Worm (Caenorhabditis elegans) whole organism, L4 larva: ENCODE data around the gene F36D3.14.

Experiments
- ZK337.2 ChIP-seq: fragments of 200-800 bp; sonication (Bioruptor generic); IDR thresholded peaks from 2 replicates; pipeline ENCODE4 v1.3.6; 2022; ENCODE audit warnings: missing genetic modification reagents, missing genetic modification characterization, missing compliant biosample characterization
- aha-1 ChIP-seq: fragments of 150-350 bp; peaks from one replicate; lab custom pipeline; 2014; ENCODE audit warnings: missing biosample characterization, missing genetic modification characterization
- attf-4 ChIP-seq: sonication (generic microtip); optimal IDR thresholded peaks from 3 replicates; lab custom pipeline; 2017; ENCODE audit warnings: missing biosample characterization, missing genetic modification characterization
- egl-43 ChIP-seq: fragments of 200-800 bp; sonication (Bioruptor generic); IDR thresholded peaks from 2 replicates; pipeline ENCODE4 v1.3.6; 2022; ENCODE audit warnings: missing genetic modification reagents, missing genetic modification characterization, missing compliant biosample characterization
- tag-97 ChIP-seq: fragments of 200-800 bp; sonication (Bioruptor generic); IDR thresholded peaks from 2 replicates; pipeline ENCODE4 v1.3.6; 2022; ENCODE audit warnings: missing genetic modification characterization, missing compliant biosample characterization

Gene F36D3.14

ce11 chrV:16455065-16455464 is 48.0 kb downstream of the F36D3.14 start, which contains the start of gene str-14:
Gene str-14, minus strand, starts transcription at chrV:16455165.
- no peak for TF ChIP-seq ZK337.2 (GFP tag; lab: Robert Waterston, UW)
- no peak for TF ChIP-seq egl-43 (GFP tag; lab: Robert Waterston, UW)
- no peak for TF ChIP-seq attf-4 (tag; lab: Kevin White, UChicago)
- no peak for TF ChIP-seq aha-1
- no peak for TF ChIP-seq tag-97 (GFP tag; lab: Robert Waterston, UW)
- TF ChIP-seq, all 104 proteins: peak for 0
